Worm (Caenorhabditis elegans): ENCODE measurements around the gene C05D12.3.
A peak's percentile ranks its signal among the peaks of the same experiment; 100 is the strongest.

ce11 chrII:11440265-11440664 is 15.2 kb downstream of the C05D12.3 start, which contains the start of gene VW02B12L.2:
- TF ChIP-seq med-1 (GFP tag; optimal IDR thresholded peaks at IDR 0.05; ENCODE audit: insufficient read depth) = no peak
- TF ChIP-seq ztf-23 (GFP tag; IDR thresholded peaks at IDR 0.05) = no peak
- no peak for TF ChIP-seq T22C8.4 (GFP tag; IDR thresholded peaks at IDR 0.05)
- no peak for TF ChIP-seq flt-1 (GFP tag; IDR thresholded peaks at IDR 0.05)
- TF ChIP-seq ref-1 (GFP tag; conservative IDR thresholded peaks at IDR 0.05) = no peak
- TF ChIP-seq ztf-29 (GFP tag; IDR thresholded peaks at IDR 0.05) = no peak
- peak; percentile 16 for TF ChIP-seq cog-1 (tag; optimal IDR thresholded peaks at IDR 0.05)
- no peak for TF ChIP-seq tab-1 (GFP tag; IDR thresholded peaks at IDR 0.05)
